Worm (Caenorhabditis elegans): ENCODE results near the gene F31F6.1.

Gene F31F6.1

DNA sequence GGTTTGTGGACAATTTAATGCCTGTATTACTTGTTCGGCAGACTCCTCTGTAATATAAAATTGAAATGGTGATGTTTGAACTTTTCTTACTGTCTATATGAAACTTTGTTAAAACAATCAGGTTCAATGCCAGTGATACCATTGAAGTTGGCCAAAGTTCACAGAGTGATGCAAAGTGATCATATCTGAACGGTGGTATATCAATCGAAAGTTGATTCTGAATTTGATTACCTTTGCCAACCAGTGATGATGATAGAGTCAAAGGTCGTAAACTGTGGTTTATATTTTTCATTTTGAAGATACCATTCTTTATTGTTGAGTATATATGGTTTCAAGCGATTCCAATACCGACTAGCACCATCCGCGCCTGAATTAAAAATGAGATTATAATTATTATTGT, 35.3 kb upstream of the F31F6.1 start:
- no peak for TF ChIP-seq nhr-76 (tag; optimal IDR thresholded peaks at IDR 0.05)
- no peak for TF ChIP-seq sptf-1 (tag; optimal IDR thresholded peaks at IDR 0.05)
- no peak for TF ChIP-seq bed-3 (GFP tag; optimal IDR thresholded peaks at IDR 0.05)
- no peak for TF ChIP-seq flh-1 (GFP tag; optimal IDR thresholded peaks at IDR 0.05)
- no peak for TF ChIP-seq lin-13 (tag; optimal IDR thresholded peaks at IDR 0.05)
- no peak for TF ChIP-seq ceh-83 (GFP tag; optimal IDR thresholded peaks at IDR 0.05)
- no peak for TF ChIP-seq pha-4 (tag; optimal IDR thresholded peaks at IDR 0.05)
- no peak for TF ChIP-seq elt-3 (tag; optimal IDR thresholded peaks at IDR 0.05)
- TF ChIP-seq ztf-11 (tag; optimal IDR thresholded peaks at IDR 0.05) = no peak
- no peak for TF ChIP-seq unc-120 (tag; optimal IDR thresholded peaks at IDR 0.05; ENCODE audit: poor library complexity, severe bottlenecking)
- no peak for TF ChIP-seq elt-1 (tag; optimal IDR thresholded peaks at IDR 0.05; ENCODE audit: borderline replicate concordance, insufficient read depth)
- TF ChIP-seq unc-62 (GFP tag; optimal IDR thresholded peaks at IDR 0.05) = no peak
- TF ChIP-seq ceh-43 (GFP tag; optimal IDR thresholded peaks at IDR 0.05) = no peak

DNA sequence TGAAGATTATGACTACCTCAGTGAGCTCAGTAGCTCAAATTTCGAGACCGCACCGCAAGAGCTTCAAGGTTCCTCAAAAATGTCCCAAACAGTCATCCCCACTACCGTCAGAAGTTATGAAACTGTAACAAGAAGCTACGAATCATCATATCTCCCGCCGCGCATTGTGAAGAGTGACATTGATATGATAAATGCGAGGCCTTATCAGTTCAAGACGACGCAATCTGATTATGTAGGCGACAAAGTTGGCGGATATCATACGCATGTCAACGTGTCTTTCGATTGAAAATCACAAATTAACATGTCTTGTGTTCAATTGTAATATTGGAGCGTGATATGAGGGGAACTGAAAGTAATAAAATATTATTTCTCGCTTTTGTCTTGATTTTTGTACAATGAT, 32.4 kb upstream of the F31F6.1 start:
- TF ChIP-seq elt-3 (tag; optimal IDR thresholded peaks at IDR 0.05) (peak; percentile 59), unc-120 (tag; optimal IDR thresholded peaks at IDR 0.05; ENCODE audit: poor library complexity, severe bottlenecking) (no peak)

- TF ChIP-seq unc-62 (GFP tag; optimal IDR thresholded peaks at IDR 0.05) (no peak), hlh-1 (tag; optimal IDR thresholded peaks at IDR 0.05) (no peak), ceh-39 (tag; optimal IDR thresholded peaks at IDR 0.05) (no peak), bed-3 (GFP tag; optimal IDR thresholded peaks at IDR 0.05) (no peak), unc-120 (tag; optimal IDR thresholded peaks at IDR 0.05; ENCODE audit: poor library complexity, severe bottlenecking) (no peak)
These were observed 30.1 kb upstream of the F31F6.1 start, which contains the start of gene lips-8 for ce11 chrX:14898205-14898604. Gene lips-8, plus strand, starts transcription at chrX:14898505.

DNA sequence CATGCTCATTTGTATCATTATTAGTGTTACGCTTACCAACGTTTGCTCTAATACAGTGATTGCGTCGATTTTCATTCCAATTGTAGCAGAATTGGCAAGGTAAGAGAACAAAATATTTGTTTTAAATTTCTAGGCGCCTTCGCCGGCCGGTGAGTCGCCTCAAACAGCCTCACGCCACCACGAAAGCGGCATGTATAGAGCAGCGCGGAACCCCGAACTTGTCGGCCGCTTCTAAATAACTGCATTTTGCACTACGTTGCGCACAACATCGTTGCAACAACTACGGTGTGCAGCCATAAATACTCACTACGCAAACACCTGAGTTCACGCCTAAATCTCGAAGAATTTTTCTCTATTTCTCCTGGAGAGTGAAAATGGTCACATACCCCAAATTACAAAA, 29.1 kb upstream of the F31F6.1 start:
- TF ChIP-seq nhr-12 (tag; optimal IDR thresholded peaks at IDR 0.05) (no peak), nhr-76 (tag; optimal IDR thresholded peaks at IDR 0.05) (no peak), mep-1 (tag; optimal IDR thresholded peaks at IDR 0.05) (no peak), lin-13 (tag; optimal IDR thresholded peaks at IDR 0.05) (no peak), nhr-237 (tag; optimal IDR thresholded peaks at IDR 0.05) (no peak), ceh-43 (GFP tag; optimal IDR thresholded peaks at IDR 0.05) (no peak), snpc-4 (tag; optimal IDR thresholded peaks at IDR 0.05) (no peak), nhr-2 (tag; optimal IDR thresholded peaks at IDR 0.05) (no peak), mls-2 (tag; optimal IDR thresholded peaks at IDR 0.05) (no peak), blmp-1 (tag; optimal IDR thresholded peaks at IDR 0.05) (no peak), zip-8 (tag; optimal IDR thresholded peaks at IDR 0.05) (no peak), lsy-2 (tag; optimal IDR thresholded peaks at IDR 0.05) (no peak), hlh-1 (tag; optimal IDR thresholded peaks at IDR 0.05) (no peak), ceh-83 (GFP tag; optimal IDR thresholded peaks at IDR 0.05) (no peak), tbx-8 (GFP tag; optimal IDR thresholded peaks at IDR 0.05) (no peak), pha-4 (tag; optimal IDR thresholded peaks at IDR 0.05) (no peak), mab-5 (tag; optimal IDR thresholded peaks at IDR 0.05) (no peak)

DNA sequence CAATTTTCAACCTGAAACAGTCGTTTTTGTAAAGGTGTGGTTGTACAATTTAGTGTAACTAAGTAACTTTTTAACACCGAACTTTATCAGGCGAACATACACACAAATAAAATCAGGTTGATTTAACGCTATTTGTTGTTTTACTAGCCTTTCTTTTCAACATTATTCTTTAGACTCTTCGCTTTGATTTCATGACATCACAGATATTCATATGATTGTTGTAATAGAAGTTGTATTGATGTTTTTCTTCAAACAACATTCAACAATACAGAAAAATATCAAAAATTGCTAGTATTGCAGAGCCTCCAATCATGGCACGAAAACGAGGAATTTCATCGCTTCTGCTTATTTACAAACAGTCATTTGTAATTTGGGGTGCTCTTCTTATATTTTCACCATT, 26.7 kb upstream of the F31F6.1 start, which contains the start of gene nac-1:
Gene nac-1, plus strand, starts transcription at position 301 of the 400 bp plus-strand sequence.
- no peak for TF ChIP-seq ztf-11 (tag; optimal IDR thresholded peaks at IDR 0.05)
- no peak for TF ChIP-seq sem-2 (GFP tag; optimal IDR thresholded peaks at IDR 0.05)
- TF ChIP-seq snpc-4 (tag; optimal IDR thresholded peaks at IDR 0.05) = no peak
- no peak for TF ChIP-seq nhr-2 (tag; optimal IDR thresholded peaks at IDR 0.05)
- no peak for TF ChIP-seq M03D4.4 (tag; optimal IDR thresholded peaks at IDR 0.05)
- no peak for TF ChIP-seq nhr-28 (tag; optimal IDR thresholded peaks at IDR 0.05)
- no peak for TF ChIP-seq blmp-1 (tag; optimal IDR thresholded peaks at IDR 0.05)
- TF ChIP-seq unc-39 (tag; optimal IDR thresholded peaks at IDR 0.05) = no peak
- no peak for TF ChIP-seq ces-1 (GFP tag; optimal IDR thresholded peaks at IDR 0.05)
- no peak for TF ChIP-seq ceh-43 (GFP tag; optimal IDR thresholded peaks at IDR 0.05)
- no peak for TF ChIP-seq unc-62 (GFP tag; optimal IDR thresholded peaks at IDR 0.05)
- TF ChIP-seq lin-32 (GFP tag; optimal IDR thresholded peaks at IDR 0.05) = no peak
- TF ChIP-seq hlh-1 (tag; optimal IDR thresholded peaks at IDR 0.05) = no peak
- TF ChIP-seq pha-4 (tag; optimal IDR thresholded peaks at IDR 0.05) = no peak
- no peak for TF ChIP-seq flh-1 (GFP tag; optimal IDR thresholded peaks at IDR 0.05)
- no peak for TF ChIP-seq bed-3 (GFP tag; optimal IDR thresholded peaks at IDR 0.05)
- no peak for TF ChIP-seq lin-13 (tag; optimal IDR thresholded peaks at IDR 0.05)
